Worm (Caenorhabditis elegans) whole organism, midembryonic: ENCODE data around the gene C33F10.4.

Experiments
- cog-1 ChIP-seq: sonication (generic microtip); optimal IDR thresholded peaks from 2 replicates; lab custom pipeline; 2016; ENCODE audit warnings: missing genetic modification characterization, missing compliant biosample characterization
- flt-1 ChIP-seq: fragments of 200-800 bp; sonication (Bioruptor generic); IDR thresholded peaks from 2 replicates; pipeline ENCODE4 v1.3.6; 2022; ENCODE audit warnings: missing genetic modification characterization, missing compliant biosample characterization
- med-1 ChIP-seq: sonication (generic microtip); optimal IDR thresholded peaks from 2 replicates; lab custom pipeline; 2017; ENCODE audit warnings: missing genetic modification characterization, mild to moderate bottlenecking, missing compliant biosample characterization, antibody characterized with exemption, missing genetic modification reagents; ENCODE audit not compliant: insufficient read depth

- TF ChIP-seq flt-1 (GFP tag; lab: Robert Waterston, UW) (no peak), cog-1 (no peak), med-1 (GFP tag; lab: Kevin White, UChicago) (no peak)
Measured at ce11 chrII:4837659-4838058, 42.1 kb downstream of the C33F10.4 start, which contains the start of gene C33F10.12.
